Worm (Caenorhabditis elegans) whole organism, early embryonic: ENCODE data around the gene soc-1.

Experiments
- B0310.2 ChIP-seq: sonication (generic microtip); optimal IDR thresholded peaks from 2 replicates; lab custom pipeline; 2016; ENCODE audit warnings: mild to moderate bottlenecking, missing genetic modification characterization, missing compliant biosample characterization
- F13C5.2 ChIP-seq: sonication (generic microtip); optimal IDR thresholded peaks from 2 replicates; lab custom pipeline; 2017; ENCODE audit warnings: mild to moderate bottlenecking, missing genetic modification characterization, inconsistent platforms, missing compliant biosample characterization
- aly-1 ChIP-seq: sonication (generic microtip); optimal IDR thresholded peaks from 2 replicates; lab custom pipeline; 2016; ENCODE audit warnings: missing genetic modification characterization, missing compliant biosample characterization
- ama-1 ChIP-seq: fragments of 150-350 bp; optimal IDR thresholded peaks from 2 replicates; lab custom pipeline; 2014
- ceh-13 ChIP-seq: fragments of 200-800 bp; sonication (Bioruptor generic); optimal IDR thresholded peaks from 2 replicates; lab custom pipeline; 2018; ENCODE audit warnings: mild to moderate bottlenecking, missing genetic modification characterization, missing compliant biosample characterization
- ceh-36 ChIP-seq: sonication (generic microtip); optimal IDR thresholded peaks from 2 replicates; lab custom pipeline; 2016; ENCODE audit warnings: missing genetic modification characterization, inconsistent platforms, missing compliant biosample characterization
- ets-7 ChIP-seq: sonication (generic microtip); optimal IDR thresholded peaks from 2 replicates; lab custom pipeline; 2016; ENCODE audit warnings: missing genotype, missing genetic modification characterization, missing compliant biosample characterization
- flt-1 ChIP-seq: fragments of 200-800 bp; sonication (Bioruptor generic); IDR thresholded peaks from 2 replicates; pipeline ENCODE4 v1.3.6; 2022; ENCODE audit warnings: missing genetic modification characterization, missing compliant biosample characterization
- hmbx-1 ChIP-seq: sonication (generic microtip); optimal IDR thresholded peaks from 2 replicates; lab custom pipeline; 2016; ENCODE audit warnings: mild to moderate bottlenecking, missing genetic modification characterization, missing compliant biosample characterization
- hmg-4 ChIP-seq: fragments of 200-800 bp; sonication (Bioruptor generic); optimal IDR thresholded peaks from 2 replicates; lab custom pipeline; 2018; ENCODE audit warnings: mild to moderate bottlenecking, missing genetic modification characterization, missing compliant biosample characterization
- hnd-1 ChIP-seq: sonication (generic microtip); optimal IDR thresholded peaks from 2 replicates; lab custom pipeline; 2016; ENCODE audit warnings: missing genetic modification characterization, missing compliant biosample characterization
- pes-1 ChIP-seq: fragments of 200-800 bp; sonication (Bioruptor generic); IDR thresholded peaks from 2 replicates; pipeline ENCODE4 v1.3.6; 2022; ENCODE audit warnings: missing genetic modification reagents, missing genetic modification characterization, missing compliant biosample characterization
- scrt-1 ChIP-seq: fragments of 200-800 bp; sonication (Bioruptor generic); IDR thresholded peaks from 2 replicates; pipeline ENCODE4 v1.3.6; 2022; ENCODE audit warnings: missing genetic modification characterization, missing compliant biosample characterization
- sea-1 ChIP-seq: fragments of 200-800 bp; sonication (Bioruptor generic); conservative IDR thresholded peaks from 2 replicates; pipeline ENCODE4 v1.3.6; 2022; ENCODE audit warnings: missing genetic modification characterization, missing compliant biosample characterization
- tbx-11 ChIP-seq: fragments of 200-800 bp; sonication (Bioruptor generic); IDR thresholded peaks from 2 replicates; pipeline ENCODE4 v1.3.6; 2022; ENCODE audit warnings: missing genetic modification characterization, missing compliant biosample characterization
- tbx-37 ChIP-seq: fragments of 200-800 bp; sonication (Bioruptor generic); conservative IDR thresholded peaks from 2 replicates; pipeline ENCODE4 v1.3.6; 2022; ENCODE audit warnings: missing genetic modification reagents, missing genetic modification characterization, missing compliant biosample characterization
- tra-4 ChIP-seq: sonication (generic microtip); optimal IDR thresholded peaks from 2 replicates; lab custom pipeline; 2017; ENCODE audit warnings: missing genetic modification characterization, missing compliant biosample characterization

Gene soc-1

DNA sequence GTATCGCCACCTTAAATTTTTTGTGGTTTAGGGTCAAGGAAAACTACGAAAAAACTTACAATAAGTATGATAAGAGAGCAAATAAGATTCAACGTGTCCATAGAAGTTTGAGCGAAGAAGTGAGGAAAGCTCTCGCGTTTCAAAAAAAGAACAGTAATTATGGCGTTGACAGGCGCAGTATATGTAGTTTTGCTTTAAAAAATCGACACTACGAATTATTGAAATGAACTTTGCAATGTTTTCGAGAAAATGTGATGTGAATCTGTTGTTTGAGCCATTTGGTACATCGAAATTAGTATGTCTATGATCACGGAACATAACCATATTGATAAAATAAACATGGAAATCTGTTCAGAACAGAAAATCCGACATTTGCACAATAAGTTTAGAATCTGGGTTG lies 19.6 kb downstream of the soc-1 start, which contains the start of gene srx-74:
TSS of gene srx-74 (minus strand) at position 101 of the 400 bp plus-strand sequence.
- no peak for TF ChIP-seq ama-1 (lab: Kevin White, UChicago)
- no peak for TF ChIP-seq pes-1
- no peak for TF ChIP-seq tbx-11
- TF ChIP-seq flt-1: no peak
- no peak for TF ChIP-seq hmg-4 (GFP tag; lab: Kevin White, UChicago)
- no peak for TF ChIP-seq aly-1 (tag; lab: Kevin White, UChicago)
- no peak for TF ChIP-seq ceh-36 (tag; lab: Kevin White, UChicago)

DNA sequence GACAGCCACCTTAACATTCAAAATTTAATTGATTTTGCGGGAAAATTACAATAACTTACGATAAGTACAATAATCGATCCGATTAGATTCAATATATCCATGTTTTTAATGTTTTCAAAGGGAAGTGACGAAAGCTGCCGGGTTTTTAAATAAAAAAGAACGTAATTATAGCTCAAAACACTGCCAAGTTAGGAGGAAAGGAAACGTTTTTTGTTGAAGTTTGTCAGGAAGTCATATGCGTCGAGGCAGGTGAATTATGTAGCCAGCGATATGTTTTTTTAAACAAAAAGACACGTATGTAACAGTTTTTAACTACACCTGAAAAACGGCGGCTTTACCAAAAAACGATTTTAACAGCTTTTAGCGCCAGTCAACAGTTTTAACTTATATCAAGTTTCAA lies 22.9 kb downstream of the soc-1 start, which contains the start of gene srx-73:
TSS of gene srx-73 (minus strand) at position 101 of the 400 bp plus-strand sequence.
- no peak for TF ChIP-seq aly-1 (tag; lab: Kevin White, UChicago)
- no peak for TF ChIP-seq ceh-13
- no peak for TF ChIP-seq tra-4 (tag; lab: Kevin White, UChicago)
- TF ChIP-seq F13C5.2 (tag; lab: Kevin White, UChicago): no peak
- TF ChIP-seq tbx-11: no peak
- TF ChIP-seq hmbx-1 (tag; lab: Kevin White, UChicago): no peak
- no peak for TF ChIP-seq tbx-37 (GFP tag; lab: Robert Waterston, UW)
- no peak for TF ChIP-seq ets-7
- TF ChIP-seq ceh-36 (tag; lab: Kevin White, UChicago): no peak
- no peak for TF ChIP-seq hnd-1
- TF ChIP-seq pes-1: no peak

DNA sequence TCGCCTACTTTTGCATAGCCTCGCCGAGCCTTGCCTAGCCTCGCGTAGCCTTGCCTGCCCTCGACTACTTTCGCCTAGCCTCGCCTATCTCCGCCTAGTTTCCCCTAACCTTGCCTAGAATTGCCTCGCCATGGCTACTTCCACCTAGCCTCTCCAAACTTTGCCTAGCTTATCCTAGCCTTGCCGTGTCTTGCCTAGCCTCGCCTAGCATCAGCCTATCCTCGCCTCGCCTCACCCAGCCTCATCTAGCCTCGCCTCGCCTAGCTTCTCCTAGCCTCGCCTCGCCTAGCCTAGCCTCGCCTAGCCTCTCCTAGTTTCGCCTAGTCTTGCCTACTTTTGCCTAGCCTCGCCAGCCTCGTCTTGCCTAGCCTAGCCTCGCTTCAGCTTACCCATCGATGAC lies 24.3 kb downstream of the soc-1 start:
- TF ChIP-seq tbx-37 (GFP tag; lab: Robert Waterston, UW): no peak
- no peak for TF ChIP-seq ama-1 (lab: Kevin White, UChicago)
- TF ChIP-seq B0310.2 (tag; lab: Kevin White, UChicago): no peak
- no peak for TF ChIP-seq flt-1
- TF ChIP-seq hnd-1: no peak
- peak; percentile 19 for TF ChIP-seq aly-1 (tag; lab: Kevin White, UChicago)
- no peak for TF ChIP-seq F13C5.2 (tag; lab: Kevin White, UChicago)
- no peak for TF ChIP-seq scrt-1 (GFP tag; lab: Robert Waterston, UW)

DNA sequence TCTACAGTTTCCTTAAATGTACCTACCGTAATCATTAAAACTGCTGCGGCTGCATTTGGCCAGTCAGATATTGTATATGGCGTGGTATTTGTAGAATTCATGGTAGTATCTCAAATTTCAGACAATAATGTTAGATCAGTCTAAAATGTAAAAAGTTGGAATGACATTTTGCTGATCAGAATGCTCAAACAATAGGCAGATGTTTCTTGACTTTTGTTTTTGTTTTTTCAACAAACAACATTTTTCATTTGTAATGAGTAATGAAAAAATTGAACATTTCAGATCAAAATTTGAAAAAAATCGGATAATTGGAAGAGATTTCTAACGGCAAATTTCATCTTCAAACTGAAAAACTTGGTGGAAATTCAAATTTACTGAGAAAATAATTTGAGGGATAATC lies 25.9 kb downstream of the soc-1 start, which contains the start of gene srx-77:
TSS of gene srx-77 (minus strand) at position 101 of the 400 bp plus-strand sequence.
- no peak for TF ChIP-seq sea-1 (GFP tag; lab: Robert Waterston, UW)
- no peak for TF ChIP-seq flt-1
- no peak for TF ChIP-seq aly-1 (tag; lab: Kevin White, UChicago)
- no peak for TF ChIP-seq scrt-1 (GFP tag; lab: Robert Waterston, UW)
- TF ChIP-seq tra-4 (tag; lab: Kevin White, UChicago): no peak
- no peak for TF ChIP-seq F13C5.2 (tag; lab: Kevin White, UChicago)
- TF ChIP-seq hnd-1: no peak
- no peak for TF ChIP-seq ets-7
- TF ChIP-seq ama-1 (lab: Kevin White, UChicago): no peak
- TF ChIP-seq tbx-37 (GFP tag; lab: Robert Waterston, UW): no peak
- no peak for TF ChIP-seq hmbx-1 (tag; lab: Kevin White, UChicago)
- TF ChIP-seq ceh-13: no peak
- no peak for TF ChIP-seq tbx-11
- no peak for TF ChIP-seq pes-1
- TF ChIP-seq B0310.2 (tag; lab: Kevin White, UChicago): no peak
- TF ChIP-seq ceh-36 (tag; lab: Kevin White, UChicago): no peak

DNA sequence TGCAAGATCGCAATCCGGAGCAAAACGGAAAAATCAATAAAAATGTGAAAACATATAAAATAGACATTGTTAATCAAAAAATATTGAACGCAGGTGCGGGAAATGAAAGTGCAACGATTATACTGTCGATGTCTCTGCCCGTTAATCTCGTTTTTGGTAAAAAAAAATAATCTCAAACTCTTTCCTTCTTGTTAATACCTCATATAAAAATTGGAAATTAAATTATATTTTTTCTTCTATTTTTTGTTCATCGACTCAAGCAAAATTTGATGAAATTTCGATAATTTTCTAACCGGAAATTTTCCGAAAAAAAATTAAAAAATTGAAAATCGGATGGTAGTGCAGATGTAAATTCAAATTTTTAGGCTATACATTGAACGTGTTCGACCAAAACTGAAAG lies 29.7 kb downstream of the soc-1 start, which contains the start of gene K03B4.9:
TSS of gene K03B4.9 (minus strand) at position 101 of the 400 bp plus-strand sequence.
- TF ChIP-seq tra-4 (tag; lab: Kevin White, UChicago): no peak
- TF ChIP-seq hnd-1: no peak
- TF ChIP-seq aly-1 (tag; lab: Kevin White, UChicago): no peak
- TF ChIP-seq tbx-11: no peak
- TF ChIP-seq sea-1 (GFP tag; lab: Robert Waterston, UW): no peak
- TF ChIP-seq tbx-37 (GFP tag; lab: Robert Waterston, UW): no peak

DNA sequence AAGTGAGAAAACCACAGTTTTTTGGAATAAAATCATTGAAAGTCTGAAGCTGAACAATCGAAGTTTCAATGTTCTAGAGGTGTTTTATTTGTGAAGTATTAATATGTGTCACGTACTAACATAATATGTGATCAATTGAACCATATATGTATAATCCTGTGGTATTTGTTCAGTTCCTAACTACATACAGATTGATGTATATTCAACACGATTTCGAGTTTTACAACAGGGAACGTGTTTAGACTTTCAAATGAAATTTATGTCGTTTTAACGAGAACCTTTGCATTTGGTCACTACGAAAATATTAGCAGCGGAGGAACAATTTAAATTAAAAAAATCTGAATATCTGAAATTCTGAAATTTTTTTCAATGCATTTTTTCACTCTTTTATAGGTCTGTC lies 31.8 kb downstream of the soc-1 start, which contains the start of gene K03B4.8:
TSS of gene K03B4.8 (minus strand) at position 101 of the 400 bp plus-strand sequence.
- TF ChIP-seq scrt-1 (GFP tag; lab: Robert Waterston, UW) (no peak), hmbx-1 (tag; lab: Kevin White, UChicago) (no peak), tra-4 (tag; lab: Kevin White, UChicago) (no peak), aly-1 (tag; lab: Kevin White, UChicago) (no peak), flt-1 (no peak), tbx-11 (no peak)

DNA sequence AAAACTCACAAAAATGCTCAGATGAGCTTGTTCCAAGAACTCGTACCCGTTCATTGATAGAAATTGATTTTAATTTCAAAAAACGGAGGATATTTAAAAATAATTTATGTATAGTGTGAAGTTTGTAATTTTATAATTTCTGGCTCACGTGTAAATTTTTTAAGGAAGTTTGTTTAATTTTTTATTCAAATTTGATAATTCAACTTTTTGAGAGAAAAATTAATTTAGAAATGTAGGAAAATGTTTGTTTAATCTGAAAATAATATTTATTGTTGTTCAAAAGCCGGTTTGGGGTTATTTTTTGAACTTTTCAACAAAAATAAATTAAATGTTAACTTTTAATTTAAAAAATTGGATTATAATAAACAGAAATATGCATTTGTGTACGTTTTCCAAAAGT lies 33.3 kb downstream of the soc-1 start, which contains the start of gene K03B4.6:
TSS of gene K03B4.6 (minus strand) at position 101 of the 400 bp plus-strand sequence.
- TF ChIP-seq scrt-1 (GFP tag; lab: Robert Waterston, UW) (no peak), hnd-1 (no peak), ets-7 (no peak), sea-1 (GFP tag; lab: Robert Waterston, UW) (no peak), flt-1 (no peak), aly-1 (tag; lab: Kevin White, UChicago) (no peak)

DNA sequence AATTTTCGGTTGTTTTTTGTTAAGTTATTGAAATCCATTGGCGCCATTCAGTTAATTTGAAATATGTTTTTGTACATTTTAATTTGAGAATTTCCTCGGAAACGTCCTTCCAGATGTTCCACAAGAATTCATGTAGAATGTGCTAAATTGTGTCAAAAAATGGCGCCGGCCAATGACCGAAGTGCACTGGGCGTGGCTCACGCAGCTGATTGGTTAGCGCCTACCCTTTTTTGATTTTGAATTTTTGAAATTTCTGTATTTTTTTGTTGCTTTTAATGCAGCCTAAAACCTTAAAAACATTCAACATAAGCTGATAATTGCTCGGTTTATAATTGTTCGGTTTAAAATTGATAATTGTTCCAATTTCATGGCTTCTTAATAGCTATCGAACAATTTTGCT lies 34.1 kb downstream of the soc-1 start:
- no peak for TF ChIP-seq tbx-37 (GFP tag; lab: Robert Waterston, UW)
- no peak for TF ChIP-seq F13C5.2 (tag; lab: Kevin White, UChicago)
- no peak for TF ChIP-seq pes-1
- TF ChIP-seq ceh-13: no peak
- no peak for TF ChIP-seq B0310.2 (tag; lab: Kevin White, UChicago)
- TF ChIP-seq ets-7: no peak

DNA sequence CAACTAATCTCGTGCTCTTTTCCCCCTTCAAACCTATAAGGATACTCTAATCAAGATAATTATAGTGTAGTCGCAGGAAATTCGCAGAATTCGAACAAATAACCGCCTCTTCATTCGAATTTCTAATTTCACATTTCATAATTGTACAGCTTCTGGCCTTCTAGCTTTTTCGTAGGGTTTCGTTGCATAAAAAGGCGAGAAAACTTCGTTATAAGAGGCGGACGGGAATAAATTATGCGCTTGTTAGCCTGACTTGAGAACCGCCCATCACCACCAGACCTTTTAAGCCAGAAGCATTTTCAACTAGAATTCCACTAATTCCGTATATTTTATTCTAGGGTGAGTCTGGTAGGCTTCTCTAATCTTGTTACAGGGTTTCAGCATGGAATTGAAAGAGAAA lies 38.9 kb downstream of the soc-1 start, which contains the start of gene K03B4.4:
TSS of gene K03B4.4 (plus strand) at position 301 of the 400 bp plus-strand sequence.
- TF ChIP-seq tbx-37 (GFP tag; lab: Robert Waterston, UW) (no peak), B0310.2 (tag; lab: Kevin White, UChicago) (no peak), flt-1 (no peak), ama-1 (lab: Kevin White, UChicago) (no peak), sea-1 (GFP tag; lab: Robert Waterston, UW) (no peak)
